Worm (Caenorhabditis elegans): ENCODE measurements around the gene nas-6.

DNA sequence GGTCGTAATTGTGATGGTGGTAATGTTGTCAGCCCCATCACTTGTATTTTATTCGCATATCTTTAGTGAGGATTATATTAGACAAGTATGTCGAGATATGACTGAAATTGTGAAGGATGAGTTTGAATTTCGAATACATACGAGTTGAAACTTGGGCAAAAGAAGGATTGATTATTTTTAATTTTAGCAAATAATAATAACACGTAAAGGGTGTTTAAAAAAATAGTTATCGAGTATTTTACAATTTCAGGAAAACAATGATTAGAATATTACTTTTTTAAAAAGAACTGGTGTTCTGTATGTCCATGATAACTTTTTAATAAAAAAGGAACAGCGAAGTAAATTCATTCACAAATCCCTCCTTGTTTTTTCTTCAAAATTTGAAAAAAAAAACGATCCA, 40.1 kb downstream of the nas-6 start, which contains the start of gene F11E6.8:
- TF ChIP-seq zag-1 (tag; optimal IDR thresholded peaks at IDR 0.05) (no peak), lin-39 (tag; optimal IDR thresholded peaks at IDR 0.05) (no peak), elt-1 (tag; optimal IDR thresholded peaks at IDR 0.05) (no peak), unc-62 (GFP tag; optimal IDR thresholded peaks at IDR 0.05) (no peak), nhr-77 (tag; optimal IDR thresholded peaks at IDR 0.05) (no peak)
